Fruit fly (Drosophila melanogaster): ENCODE data around the gene pie.

Gene pie

DNA sequence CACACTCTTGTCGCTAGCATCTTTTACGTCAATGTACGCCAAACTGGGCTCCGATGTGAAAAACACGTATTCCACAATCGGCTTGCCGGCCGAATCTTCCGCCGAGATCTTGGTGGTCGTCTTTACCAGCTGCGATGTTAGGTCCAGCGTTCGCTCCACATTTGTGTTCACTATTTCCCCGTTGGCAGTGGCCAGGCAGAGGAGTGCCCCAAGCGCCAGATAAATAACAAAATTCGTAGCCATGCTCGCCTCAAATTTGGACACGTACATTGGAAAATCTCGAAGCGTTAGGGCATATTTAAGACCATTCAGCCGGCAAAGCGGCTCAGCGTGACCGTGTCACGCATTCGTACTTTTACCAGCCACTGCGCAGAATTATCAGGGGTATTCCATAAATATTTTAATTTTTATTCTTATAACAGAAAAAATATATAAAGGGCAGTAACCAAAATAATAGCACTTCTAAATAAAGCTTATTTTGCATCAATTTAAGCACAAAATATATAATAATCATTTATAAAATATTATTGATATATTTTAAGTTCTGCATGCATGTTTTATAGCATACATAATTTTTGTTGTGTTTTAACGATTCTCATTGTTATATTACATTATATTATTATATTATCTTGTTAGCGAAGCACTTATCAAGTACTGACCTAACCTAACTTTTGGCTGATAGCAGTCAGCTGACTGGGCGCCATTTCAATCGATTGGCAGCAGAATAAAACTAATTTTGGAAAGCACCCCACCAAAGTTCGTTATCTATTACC, 46.9 kb downstream of the pie start, which contains the start of the genes CG33303 and dpr19 (continued):
- TF ChIP-seq Fer3 (tag; optimal IDR thresholded peaks at IDR 0.05) (peak; percentile 71), CG9437 (GFP tag; optimal IDR thresholded peaks at IDR 0.05) (peak; percentile 75), CG4854 (GFP tag; optimal IDR thresholded peaks at IDR 0.05) (no peak), onecut (GFP tag; IDR thresholded peaks at IDR 0.05) (peak; percentile 89), CG14965 (GFP tag; optimal IDR thresholded peaks at IDR 0.05; ENCODE audit: borderline replicate concordance) (no peak), H2.0 (GFP tag; IDR thresholded peaks at IDR 0.05) (peak; percentile 35; the same call in 1 of the 2 replicates), CG8359 (GFP tag; optimal IDR thresholded peaks at IDR 0.05; ENCODE audit: borderline replicate concordance) (peak; percentile 9), Hand (GFP tag; optimal IDR thresholded peaks at IDR 0.05) (peak; percentile 31), C15 (GFP tag; IDR thresholded peaks at IDR 0.05) (no peak), prd (optimal IDR thresholded peaks at IDR 0.05) (no peak), prd (GFP tag; IDR thresholded peaks at IDR 0.05) (peak; percentile 27; the same call in 1 of the 3 replicates), NK7.1 (GFP tag; optimal IDR thresholded peaks at IDR 0.05) (no peak), BtbVII (GFP tag; optimal IDR thresholded peaks at IDR 0.05) (peak; percentile 49), lbe (GFP tag; optimal IDR thresholded peaks at IDR 0.05) (peak; percentile 39), D19B (GFP tag; optimal IDR thresholded peaks at IDR 0.05) (peak; percentile 21), H15 (GFP tag; IDR thresholded peaks at IDR 0.05) (no peak), psq (GFP tag; optimal IDR thresholded peaks at IDR 0.05) (peak; percentile 10), HLHmδ (GFP tag; optimal IDR thresholded peaks at IDR 0.05) (no peak), CG2129 (GFP tag; IDR thresholded peaks at IDR 0.05; ENCODE audit: partially characterized antibody) (no peak), CG1602 (GFP tag; optimal IDR thresholded peaks at IDR 0.05) (peak; percentile 52), CG10431 (GFP tag; optimal IDR thresholded peaks at IDR 0.05) (peak; percentile 46), CG2116 (GFP tag; optimal IDR thresholded peaks at IDR 0.05) (peak; percentile 55), CG1024 (GFP tag; IDR thresholded peaks at IDR 0.05) (0 out of 2 replicates have a peak, but pooled peaks have one; percentile 35), Bteb2 (GFP tag; optimal IDR thresholded peaks at IDR 0.05) (no peak), CG31441 (GFP tag; IDR thresholded peaks at IDR 0.05) (peak; percentile 94), B-H2 (GFP tag; optimal IDR thresholded peaks at IDR 0.05) (peak; percentile 68), CG6175 (GFP tag; IDR thresholded peaks at IDR 0.05) (no peak), CG12942 (GFP tag; optimal IDR thresholded peaks at IDR 0.05) (peak; percentile 38), chinmo (GFP tag; IDR thresholded peaks at IDR 0.05; ENCODE audit: partially characterized antibody) (0 out of 4 replicates have a peak, but pooled peaks have one; percentile 41), ara (GFP tag; IDR thresholded peaks at IDR 0.05) (peak; percentile 57; the same call in 1 of the 2 replicates), CG31224 (GFP tag; IDR thresholded peaks at IDR 0.05) (peak; percentile 41; the same call in 1 of the 2 replicates), ATbp (GFP tag; optimal IDR thresholded peaks at IDR 0.05) (peak; percentile 71), CG13424 (tag; optimal IDR thresholded peaks at IDR 0.05) (peak; percentile 89), Xbp1 (GFP tag; optimal IDR thresholded peaks at IDR 0.05) (peak; percentile 76), CG11696 (GFP tag; IDR thresholded peaks at IDR 0.05) (peak; percentile 63; the same call in 1 of the 2 replicates), dpn (GFP tag; optimal IDR thresholded peaks at IDR 0.05) (peak in 1 of 2 experiments; percentile 50), CrebB (tag; optimal IDR thresholded peaks at IDR 0.05) (peak; percentile 29), CG13287 (GFP tag; IDR thresholded peaks at IDR 0.05; ENCODE audit: partially characterized antibody) (peak; percentile 35; the same call in 1 of the 2 replicates), Hmr (GFP tag; optimal IDR thresholded peaks at IDR 0.05) (peak; percentile 85), MESR4 (GFP tag; optimal IDR thresholded peaks at IDR 0.05) (peak; percentile 89), CG9932 (GFP tag; IDR thresholded peaks at IDR 0.05) (peak; percentile 17; the same call in 1 of the 2 replicates), CG33557 (GFP tag; optimal IDR thresholded peaks at IDR 0.05) (peak; percentile 74), chif (GFP tag; optimal IDR thresholded peaks at IDR 0.05) (no peak), Camta (GFP tag; optimal IDR thresholded peaks at IDR 0.05) (no peak), CG8944 (GFP tag; optimal IDR thresholded peaks at IDR 0.05) (no peak), ro (GFP tag; IDR thresholded peaks at IDR 0.05) (no peak), GATAe (GFP tag; conservative IDR thresholded peaks at IDR 0.05) (no peak), Usf (GFP tag; optimal IDR thresholded peaks at IDR 0.05) (no peak), disco-r (GFP tag; optimal IDR thresholded peaks at IDR 0.05) (no peak)
